Worm (Caenorhabditis elegans) whole organism, mixed stage, embryonic: ENCODE measurements around the gene B0244.7.

Source experiments
- ceh-43 ChIP-seq: fragments of 200-800 bp; sonication (Bioruptor generic); optimal IDR thresholded peaks from 2 replicates; lab custom pipeline; 2018; ENCODE audit warnings: mild to moderate bottlenecking, missing genetic modification characterization, moderate library complexity, missing compliant biosample characterization
- elt-3 ChIP-seq: fragments of 150-350 bp; optimal IDR thresholded peaks from 2 replicates; lab custom pipeline; 2014; ENCODE audit warnings: missing biosample characterization, missing genetic modification characterization
- lin-13 ChIP-seq: fragments of 150-350 bp; optimal IDR thresholded peaks from 2 replicates; lab custom pipeline; 2014; ENCODE audit warnings: missing biosample characterization, missing genetic modification characterization
- nhr-12 ChIP-seq: fragments of 150-350 bp; optimal IDR thresholded peaks from 2 replicates; lab custom pipeline; 2014; ENCODE audit warnings: missing biosample characterization, missing genetic modification characterization
- nhr-28 ChIP-seq: fragments of 150-350 bp; optimal IDR thresholded peaks from 2 replicates; lab custom pipeline; 2014; ENCODE audit warnings: missing biosample characterization, missing genetic modification characterization
- nhr-76 ChIP-seq: sonication (generic microtip); optimal IDR thresholded peaks from 2 replicates; lab custom pipeline; 2017; ENCODE audit warnings: missing biosample characterization, missing genetic modification characterization
- pha-4 ChIP-seq: fragments of 150-350 bp; optimal IDR thresholded peaks from 2 replicates; lab custom pipeline; 2018; ENCODE audit warnings: missing biosample characterization, missing genetic modification reagents, missing genetic modification characterization
- unc-62 ChIP-seq: fragments of 150-350 bp; optimal IDR thresholded peaks from 2 replicates; lab custom pipeline; 2014; ENCODE audit warnings: missing biosample characterization, missing genetic modification reagents, missing genetic modification characterization
- zip-8 ChIP-seq: fragments of 150-350 bp; optimal IDR thresholded peaks from 2 replicates; lab custom pipeline; 2014; ENCODE audit warnings: missing biosample characterization, missing genetic modification characterization
- ztf-11 ChIP-seq: fragments of 150-350 bp; optimal IDR thresholded peaks from 2 replicates; lab custom pipeline; 2014; ENCODE audit warnings: missing biosample characterization, missing genetic modification characterization

DNA sequence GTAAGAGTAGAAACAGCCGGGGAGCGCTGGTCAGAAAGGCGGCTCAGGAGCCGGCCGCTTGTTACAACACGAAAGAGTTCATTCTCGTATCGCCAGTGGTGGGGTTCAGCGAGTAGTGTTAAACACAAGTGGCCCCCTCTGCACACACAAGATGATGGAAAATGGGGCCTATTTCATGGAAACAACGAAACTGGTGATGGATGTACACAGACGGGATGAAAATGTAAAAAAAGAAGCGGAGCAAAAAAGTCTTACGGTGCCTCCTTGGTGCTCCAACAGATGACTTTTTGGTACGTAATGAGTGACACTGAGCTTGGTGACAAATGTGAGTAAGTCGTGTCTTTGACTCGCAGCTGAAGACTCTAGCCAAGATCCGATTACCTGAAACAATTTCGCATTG is 23.3 kb upstream of the B0244.7 start:
- TF ChIP-seq nhr-28 (tag; lab: Kevin White, UChicago) (no peak), ztf-11 (tag; lab: Kevin White, UChicago) (no peak), nhr-76 (no peak), zip-8 (tag; lab: Kevin White, UChicago) (no peak), lin-13 (tag; lab: Kevin White, UChicago) (no peak), ceh-43 (GFP tag; lab: Kevin White, UChicago) (no peak), nhr-12 (tag; lab: Kevin White, UChicago) (no peak), pha-4 (no peak), elt-3 (tag; lab: Kevin White, UChicago) (no peak), unc-62 (GFP tag; lab: Kevin White, UChicago) (no peak)
